Worm (Caenorhabditis elegans) whole organism, L4 larva: ENCODE measurements around the gene xpd-1.
A peak's percentile ranks its signal among the peaks of the same experiment; 100 is the strongest.

Source experiments
- D1046.2 ChIP-seq: fragments of 200-800 bp; sonication (Bioruptor generic); IDR thresholded peaks from 2 replicates; pipeline ENCODE4 v1.3.6; 2022; ENCODE audit warnings: missing genetic modification characterization, missing compliant biosample characterization
- F26F4.8 ChIP-seq: fragments of 200-800 bp; sonication (Bioruptor generic); conservative IDR thresholded peaks from 2 replicates; pipeline ENCODE4 v1.3.6; 2022; ENCODE audit warnings: missing genetic modification characterization, missing compliant biosample characterization
- F44E2.7 ChIP-seq: fragments of 200-800 bp; sonication (Bioruptor generic); IDR thresholded peaks from 2 replicates; pipeline ENCODE4 v2.1.2; 2022; ENCODE audit warnings: missing genetic modification characterization, missing compliant biosample characterization
- Y105C5A.15 ChIP-seq: fragments of 200-800 bp; sonication (Bioruptor generic); IDR thresholded peaks from 2 replicates; pipeline ENCODE4 v1.3.6; 2022; ENCODE audit warnings: missing genetic modification characterization, missing compliant biosample characterization
- ZK337.2 ChIP-seq: fragments of 200-800 bp; sonication (Bioruptor generic); IDR thresholded peaks from 2 replicates; pipeline ENCODE4 v1.3.6; 2022; ENCODE audit warnings: missing genetic modification reagents, missing genetic modification characterization, missing compliant biosample characterization
- arid-1 ChIP-seq: fragments of 200-800 bp; sonication (Bioruptor generic); conservative IDR thresholded peaks from 2 replicates; pipeline ENCODE4 v1.3.6; 2022; ENCODE audit warnings: missing genetic modification reagents, missing genetic modification characterization, missing compliant biosample characterization
- daf-16 ChIP-seq, 3 experiments: sonication (generic microtip); optimal IDR thresholded peaks; 2 replicates each; lab custom pipeline; 2016 to 2017; ENCODE audit warnings: missing genetic modification characterization in 3 of 3, missing genetic modification reagents in 3 of 3, mild to moderate bottlenecking in 2 of 3, missing compliant biosample characterization in 2 of 3, missing biosample characterization in 1 of 3, moderate library complexity in 1 of 3
- daf-8 ChIP-seq: fragments of 200-800 bp; sonication (Bioruptor generic); IDR thresholded peaks from 2 replicates; pipeline ENCODE4 v1.3.6; 2022; ENCODE audit warnings: missing genetic modification characterization, missing compliant biosample characterization
- dmd-6 ChIP-seq: fragments of 200-800 bp; sonication (Bioruptor generic); IDR thresholded peaks from 2 replicates; pipeline ENCODE4 v1.3.6; 2022; ENCODE audit warnings: missing genetic modification reagents, missing genetic modification characterization, missing compliant biosample characterization
- dmd-8 ChIP-seq: fragments of 200-800 bp; sonication (Bioruptor generic); IDR thresholded peaks from 2 replicates; pipeline ENCODE4 v1.3.6; 2022; ENCODE audit warnings: missing genetic modification characterization, missing compliant biosample characterization
- dmd-9 ChIP-seq: fragments of 200-800 bp; sonication (Bioruptor generic); IDR thresholded peaks from 2 replicates; pipeline ENCODE4 v1.3.6; 2022; ENCODE audit warnings: missing genetic modification reagents, missing genetic modification characterization, missing compliant biosample characterization
- dve-1 ChIP-seq: sonication (generic microtip); optimal IDR thresholded peaks from 2 replicates; lab custom pipeline; 2017; ENCODE audit warnings: antibody characterized with exemption, mild to moderate bottlenecking, missing genetic modification characterization, missing compliant biosample characterization; ENCODE audit not compliant: insufficient read depth
- hlh-11 ChIP-seq: fragments of 200-800 bp; sonication (Bioruptor generic); optimal IDR thresholded peaks from 2 replicates; lab custom pipeline; 2018; ENCODE audit warnings: mild to moderate bottlenecking, missing genetic modification characterization, missing compliant biosample characterization
- hlh-30 ChIP-seq: sonication (generic microtip); optimal IDR thresholded peaks from 2 replicates; lab custom pipeline; 2017; ENCODE audit warnings: antibody characterized with exemption, mild to moderate bottlenecking, missing genetic modification characterization, missing compliant biosample characterization; ENCODE audit not compliant: insufficient read depth
- hmg-1.1 ChIP-seq: fragments of 200-800 bp; sonication (Bioruptor generic); IDR thresholded peaks from 2 replicates; pipeline ENCODE4 v1.3.6; 2022; ENCODE audit warnings: missing genetic modification reagents, missing genetic modification characterization, missing compliant biosample characterization
- lin-29 ChIP-seq: fragments of 200-800 bp; sonication (Bioruptor generic); IDR thresholded peaks from 2 replicates; pipeline ENCODE4 v1.3.6; 2022; ENCODE audit warnings: missing genetic modification reagents, missing genetic modification characterization, missing compliant biosample characterization
- lin-38 ChIP-seq: fragments of 200-800 bp; sonication (Bioruptor generic); IDR thresholded peaks from 2 replicates; pipeline ENCODE4 v1.3.6; 2022; ENCODE audit warnings: missing genetic modification reagents, missing genetic modification characterization, missing compliant biosample characterization
- lir-3 ChIP-seq: sonication (generic microtip); optimal IDR thresholded peaks from 2 replicates; lab custom pipeline; 2016; ENCODE audit warnings: mild to moderate bottlenecking, missing genetic modification characterization, missing compliant biosample characterization
- mdt-29 ChIP-seq: fragments of 200-800 bp; sonication (Bioruptor generic); IDR thresholded peaks from 2 replicates; pipeline ENCODE4 v1.3.6; 2022; ENCODE audit warnings: missing genetic modification reagents, missing genetic modification characterization, missing compliant biosample characterization
- mes-2 ChIP-seq: sonication (generic microtip); optimal IDR thresholded peaks from 2 replicates; lab custom pipeline; 2016; ENCODE audit warnings: missing genotype, mild to moderate bottlenecking, missing genetic modification characterization, missing compliant biosample characterization; ENCODE audit not compliant: poor library complexity, severe bottlenecking
- nhr-11 ChIP-seq: fragments of 150-350 bp; optimal IDR thresholded peaks from 2 replicates; lab custom pipeline; 2014; ENCODE audit warnings: missing biosample characterization, missing genetic modification characterization
- nhr-25 ChIP-seq: sonication (generic microtip); optimal IDR thresholded peaks from 2 replicates; lab custom pipeline; 2017; ENCODE audit warnings: missing genetic modification characterization, mild to moderate bottlenecking, missing compliant biosample characterization, antibody characterized with exemption, moderate library complexity, borderline replicate concordance; ENCODE audit not compliant: insufficient read depth
- nhr-28 ChIP-seq: fragments of 150-350 bp; optimal IDR thresholded peaks from 2 replicates; lab custom pipeline; 2014; ENCODE audit warnings: missing biosample characterization, missing genetic modification characterization
- php-3 ChIP-seq: fragments of 200-800 bp; sonication (Bioruptor generic); IDR thresholded peaks from 2 replicates; pipeline ENCODE4 v1.3.6; 2022; ENCODE audit warnings: missing genetic modification reagents, missing genetic modification characterization, missing compliant biosample characterization
- pqm-1 ChIP-seq: sonication (generic microtip); optimal IDR thresholded peaks from 2 replicates; lab custom pipeline; 2017; ENCODE audit warnings: missing biosample characterization, missing genetic modification characterization
- set-16 ChIP-seq: fragments of 200-800 bp; sonication (Bioruptor generic); IDR thresholded peaks from 2 replicates; pipeline ENCODE4 v1.3.6; 2022; ENCODE audit warnings: missing genetic modification reagents, missing genetic modification characterization, missing compliant biosample characterization
- tra-1 ChIP-seq: fragments of 200-800 bp; sonication (Bioruptor generic); IDR thresholded peaks from 2 replicates; pipeline ENCODE4 v1.3.6; 2022; ENCODE audit warnings: missing genetic modification reagents, missing genetic modification characterization, missing compliant biosample characterization
- unc-39 ChIP-seq: sonication (generic microtip); optimal IDR thresholded peaks from 2 replicates; lab custom pipeline; 2017; ENCODE audit warnings: missing biosample characterization, missing genetic modification characterization
- vab-7 ChIP-seq: fragments of 200-800 bp; sonication (Bioruptor generic); IDR thresholded peaks from 2 replicates; pipeline ENCODE4 v1.3.6; 2022; ENCODE audit warnings: missing genetic modification reagents, missing genetic modification characterization, missing compliant biosample characterization
- zag-1 ChIP-seq: fragments of 150-350 bp; optimal IDR thresholded peaks from 2 replicates; lab custom pipeline; 2014; ENCODE audit warnings: missing biosample characterization, missing genetic modification characterization
- zip-11 ChIP-seq: fragments of 200-800 bp; sonication (Bioruptor generic); IDR thresholded peaks from 2 replicates; pipeline ENCODE4 v1.3.6; 2022; ENCODE audit warnings: missing genetic modification characterization, missing compliant biosample characterization
- zip-2 ChIP-seq: fragments of 150-350 bp; optimal IDR thresholded peaks from 2 replicates; lab custom pipeline; 2014; ENCODE audit warnings: missing biosample characterization, missing genetic modification characterization
- ztf-7 ChIP-seq: fragments of 150-350 bp; optimal IDR thresholded peaks from 2 replicates; lab custom pipeline; 2014; ENCODE audit warnings: missing biosample characterization, missing genetic modification characterization

Gene xpd-1

DNA sequence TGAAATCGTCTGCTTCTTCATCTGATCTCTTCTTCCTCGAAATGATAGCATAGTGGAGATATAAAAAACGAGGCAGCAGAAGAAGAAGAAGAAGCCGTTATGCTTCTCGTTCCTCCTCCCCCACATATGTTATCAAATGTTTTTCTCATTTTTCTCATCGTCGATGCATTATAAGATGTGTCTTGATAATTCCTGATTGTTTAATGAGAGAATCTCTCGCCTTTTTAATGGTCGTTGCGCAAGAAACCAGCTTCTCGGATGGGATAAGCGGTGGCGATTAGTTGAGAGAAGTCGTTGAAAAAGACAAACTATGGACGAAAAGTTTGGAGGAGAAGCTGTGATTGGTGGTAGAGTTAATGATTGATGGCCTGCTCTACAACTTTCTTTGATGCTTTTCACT is 29.6 kb downstream of the xpd-1 start, which contains the start of gene Y50D7A.13:
TSS of gene Y50D7A.13 (minus strand) at position 101 of the 400 bp plus-strand sequence.
- TF ChIP-seq nhr-11 (tag; lab: Kevin White, UChicago) (no peak), lin-29 (GFP tag; lab: Robert Waterston, UW) (no peak), D1046.2 (no peak), zag-1 (tag; lab: Kevin White, UChicago) (no peak), unc-39 (tag; lab: Kevin White, UChicago) (no peak), zip-2 (tag; lab: Kevin White, UChicago) (no peak), mes-2 (tag; lab: Kevin White, UChicago) (no peak), ztf-7 (tag; lab: Kevin White, UChicago) (no peak), lir-3 (tag; lab: Kevin White, UChicago) (no peak), daf-16 (GFP tag; optimal IDR thresholded peaks at IDR 0.05; lab: Kevin White, UChicago) (no peak), daf-16 (tag; optimal IDR thresholded peaks at IDR 0.05; lab: Kevin White, UChicago) (no peak), daf-8 (GFP tag; lab: Robert Waterston, UW) (no peak), ZK337.2 (GFP tag; lab: Robert Waterston, UW) (no peak), dmd-6 (no peak)

DNA sequence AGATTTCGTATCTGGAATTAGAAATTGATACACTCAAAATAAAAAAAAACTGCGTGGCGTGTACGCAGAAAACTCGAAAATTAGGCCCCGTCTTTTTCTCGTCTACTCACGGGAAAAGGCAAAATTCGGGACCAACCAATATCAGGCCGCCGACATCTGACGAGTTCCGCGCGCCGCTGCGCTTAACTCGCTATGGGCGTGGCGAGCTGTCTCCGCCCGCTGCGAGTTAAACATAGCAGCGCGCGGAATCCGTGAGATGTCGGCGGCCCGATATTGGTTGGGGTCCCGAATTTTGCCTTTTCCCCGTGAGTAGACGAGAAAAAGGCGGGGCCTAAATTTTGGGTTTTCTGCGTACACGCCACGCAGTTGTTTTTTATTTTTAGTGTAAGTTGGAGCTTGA is 33.0 kb downstream of the xpd-1 start:
- TF ChIP-seq php-3 (peak; percentile 51; the same call in 1 of the 2 replicates), set-16 (GFP tag; lab: Robert Waterston, UW) (peak; percentile 75)

DNA sequence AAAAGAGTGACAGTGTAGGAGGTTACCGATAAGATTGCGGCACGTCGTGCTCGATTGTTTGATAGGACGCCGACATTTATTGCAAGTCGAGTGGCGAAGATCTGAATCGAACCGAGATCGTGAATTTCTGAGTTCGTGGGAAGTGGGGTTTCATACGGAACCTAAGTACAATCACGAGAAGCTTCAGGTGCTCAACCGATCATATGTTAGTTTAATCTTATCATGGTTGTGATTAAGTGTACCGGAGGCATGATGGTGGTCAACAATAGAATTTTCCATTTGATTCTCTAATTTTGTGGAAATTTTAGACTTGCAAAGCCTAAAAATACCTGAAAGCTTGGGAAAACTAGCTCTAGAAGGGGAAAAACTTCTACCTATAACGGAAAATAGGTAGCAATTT is 33.6 kb downstream of the xpd-1 start, which contains the start of gene ads-1:
TSS of gene ads-1 (minus strand) at position 101 of the 400 bp plus-strand sequence.
- TF ChIP-seq dmd-6 (peak; percentile 6; the same call in 1 of the 2 replicates), nhr-25 (tag; lab: Kevin White, UChicago) (no peak)

- peak; percentile 70 for TF ChIP-seq nhr-28 (tag; lab: Kevin White, UChicago)
- TF ChIP-seq vab-7 (GFP tag; lab: Robert Waterston, UW) = no peak
- TF ChIP-seq pqm-1 = peak; percentile 72
- peak; percentile 17 for TF ChIP-seq hlh-11 (tag; lab: Kevin White, UChicago)
- no peak for TF ChIP-seq hlh-30 (tag; lab: Kevin White, UChicago)
- TF ChIP-seq dmd-6 = peak; percentile 15; the same call in 1 of the 2 replicates
- no peak for TF ChIP-seq daf-16 (GFP tag; optimal IDR thresholded peaks at IDR 0.05; lab: Kevin White, UChicago)
- peak; percentile 32 for TF ChIP-seq daf-16 (tag; optimal IDR thresholded peaks at IDR 0.05; lab: Kevin White, UChicago)
- peak; percentile 44 for TF ChIP-seq dve-1 (tag; lab: Kevin White, UChicago)
Observed at ce11 chrIII:299220-299619, 34.3 kb downstream of the xpd-1 start.

DNA sequence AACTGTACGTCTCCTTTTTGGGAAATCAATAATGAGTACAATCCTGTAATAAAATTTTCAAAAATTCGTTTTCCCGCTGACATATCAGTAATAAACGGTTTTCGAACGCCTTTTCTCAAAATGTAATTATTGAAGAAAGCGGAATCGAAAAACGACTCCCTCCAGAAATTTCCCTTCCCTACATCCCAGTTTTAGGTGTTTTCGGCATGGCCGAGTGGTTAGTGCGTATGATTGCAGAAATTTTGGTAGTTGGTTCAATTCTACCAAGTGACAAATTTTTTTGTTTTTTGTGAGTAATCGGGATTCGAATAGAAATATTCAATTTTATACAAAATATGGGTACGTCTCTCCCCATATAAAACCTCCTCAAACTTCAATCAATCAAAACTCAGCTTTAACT is 37.6 kb downstream of the xpd-1 start:
- TF ChIP-seq tra-1 (0 out of 2 replicates have a peak, but pooled peaks have one; percentile 23), hmg-1.1 (GFP tag; lab: Robert Waterston, UW) (0 out of 2 replicates have a peak, but pooled peaks have one; percentile 32), dmd-9 (0 out of 2 replicates have a peak, but pooled peaks have one; percentile 46), dmd-8 (GFP tag; lab: Robert Waterston, UW) (peak; percentile 74; the same call in 1 of the 2 replicates), lin-38 (GFP tag; lab: Robert Waterston, UW) (peak; percentile 57), F26F4.8 (0 out of 2 replicates have a peak, but pooled peaks have one; percentile 50), zip-11 (GFP tag; lab: Robert Waterston, UW) (0 out of 2 replicates have a peak, but pooled peaks have one; percentile 39), arid-1 (peak; percentile 79; the same call in 1 of the 2 replicates), F44E2.7 (peak; percentile 68; the same call in 1 of the 2 replicates), mdt-29 (GFP tag; lab: Robert Waterston, UW) (0 out of 2 replicates have a peak, but pooled peaks have one; percentile 8), Y105C5A.15 (GFP tag; lab: Robert Waterston, UW) (0 out of 2 replicates have a peak, but pooled peaks have one; percentile 10), vab-7 (GFP tag; lab: Robert Waterston, UW) (0 out of 2 replicates have a peak, but pooled peaks have one; percentile 36)
